Worm (Caenorhabditis elegans): Measurements from ENCODE around the gene F53C3.8.

The F53C3.8 gene

DNA sequence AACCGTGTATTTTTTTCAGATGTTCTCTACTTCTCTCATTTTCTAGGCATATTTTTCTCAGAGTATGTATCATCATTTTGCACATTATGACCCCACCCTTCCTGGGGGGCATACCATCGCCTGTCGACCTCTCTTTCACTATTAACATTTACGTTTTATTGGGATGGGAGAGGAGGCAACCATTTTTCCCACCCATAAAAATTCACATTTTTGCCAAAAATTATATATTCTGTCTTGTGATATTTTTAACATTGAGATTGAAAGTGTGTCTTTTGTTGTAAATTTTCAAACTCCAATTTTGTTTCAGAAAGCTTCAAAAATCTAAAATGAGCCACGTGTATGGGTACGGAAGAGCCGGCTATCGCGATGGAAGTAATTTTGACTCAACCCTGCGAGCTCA lies 3.5 kb downstream of the F53C3.8 start, which contains the start of gene F53C3.7:
Gene F53C3.7 (plus strand): TSS at position 301 of the 400 bp plus-strand sequence.
- TF ChIP-seq sox-2 (GFP tag; IDR thresholded peaks at IDR 0.05) (no peak), nfya-1 (tag; optimal IDR thresholded peaks at IDR 0.05) (no peak)

DNA sequence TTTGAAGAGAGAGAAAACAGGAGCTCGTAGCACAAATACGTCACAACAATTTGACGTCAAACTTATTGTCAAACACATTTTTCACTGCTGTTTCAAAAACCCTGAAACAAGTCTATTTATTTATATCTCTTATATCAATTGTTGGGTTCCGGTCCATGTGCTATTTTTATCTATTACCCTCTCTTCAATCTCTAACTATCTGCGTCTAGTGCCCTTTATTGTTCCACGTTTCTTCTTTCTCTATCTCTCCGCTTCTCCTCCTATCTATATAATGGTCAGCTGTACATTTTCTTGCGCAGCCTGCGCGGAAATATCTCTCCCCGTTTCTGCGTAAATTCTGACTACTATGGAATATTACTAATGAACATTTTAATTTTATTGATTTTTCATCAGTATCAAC lies 5.7 kb downstream of the F53C3.8 start:
- TF ChIP-seq sdc-2 (tag; optimal IDR thresholded peaks at IDR 0.05) (no peak), unc-55 (GFP tag; optimal IDR thresholded peaks at IDR 0.05) (peak; percentile 27), ceh-24 (tag; optimal IDR thresholded peaks at IDR 0.05) (no peak), unc-86 (tag; optimal IDR thresholded peaks at IDR 0.05) (no peak), ceh-31 (tag; optimal IDR thresholded peaks at IDR 0.05) (peak; percentile 59), ttx-3 (tag; optimal IDR thresholded peaks at IDR 0.05) (no peak), C38D4.7 (GFP tag; optimal IDR thresholded peaks at IDR 0.05) (no peak), mec-3 (tag; optimal IDR thresholded peaks at IDR 0.05; ENCODE audit: borderline replicate concordance) (no peak), nhr-232 (tag; optimal IDR thresholded peaks at IDR 0.05) (no peak), pha-2 (tag; optimal IDR thresholded peaks at IDR 0.05) (no peak), che-1 (tag; optimal IDR thresholded peaks at IDR 0.05) (no peak), pag-3 (tag; optimal IDR thresholded peaks at IDR 0.05; ENCODE audit: borderline replicate concordance) (no peak), K02D7.2 (tag; optimal IDR thresholded peaks at IDR 0.05) (no peak), T23F11.4 (GFP tag; optimal IDR thresholded peaks at IDR 0.05) (no peak), F13H6.1 (tag; optimal IDR thresholded peaks at IDR 0.05) (peak; percentile 17), tbx-7 (tag; optimal IDR thresholded peaks at IDR 0.05) (no peak), dmd-4 (tag; optimal IDR thresholded peaks at IDR 0.05; ENCODE audit: borderline replicate concordance) (no peak), unc-3 (GFP tag; conservative IDR thresholded peaks at IDR 0.05) (no peak), unc-3 (tag; optimal IDR thresholded peaks at IDR 0.05) (no peak), ref-2 (tag; optimal IDR thresholded peaks at IDR 0.05) (peak; percentile 20), lin-11 (tag; optimal IDR thresholded peaks at IDR 0.05) (no peak), ceh-2 (tag; optimal IDR thresholded peaks at IDR 0.05) (no peak), nfya-1 (tag; optimal IDR thresholded peaks at IDR 0.05) (peak; percentile 66), pax-1 (tag; optimal IDR thresholded peaks at IDR 0.05) (peak; percentile 19), ceh-18 (tag; optimal IDR thresholded peaks at IDR 0.05) (no peak), sox-4 (tag; optimal IDR thresholded peaks at IDR 0.05) (no peak), ceh-19 (GFP tag; optimal IDR thresholded peaks at IDR 0.05) (no peak), ztf-16 (tag; optimal IDR thresholded peaks at IDR 0.05) (no peak), pha-4 (tag; optimal IDR thresholded peaks at IDR 0.05) (no peak), ceh-14 (tag; optimal IDR thresholded peaks at IDR 0.05) (no peak), fkh-10 (GFP tag; optimal IDR thresholded peaks at IDR 0.05) (no peak), ceh-9 (tag; optimal IDR thresholded peaks at IDR 0.05) (no peak), Y22D7AL.16 (tag; optimal IDR thresholded peaks at IDR 0.05) (no peak), madf-2 (tag; optimal IDR thresholded peaks at IDR 0.05) (no peak), ceh-48 (tag; optimal IDR thresholded peaks at IDR 0.05) (peak; percentile 10), pros-1 (tag; optimal IDR thresholded peaks at IDR 0.05) (no peak), ama-1 (optimal IDR thresholded peaks at IDR 0.05) (no peak), hlh-15 (tag; optimal IDR thresholded peaks at IDR 0.05) (no peak), nhr-11 (tag; optimal IDR thresholded peaks at IDR 0.05) (no peak), K09A11.1 (tag; optimal IDR thresholded peaks at IDR 0.05; ENCODE audit: insufficient read depth) (no peak), ceh-22 (tag; optimal IDR thresholded peaks at IDR 0.05) (no peak), hlh-13 (GFP tag; optimal IDR thresholded peaks at IDR 0.05) (no peak), hlh-8 (tag; optimal IDR thresholded peaks at IDR 0.05) (peak; percentile 20), elt-2 (tag; optimal IDR thresholded peaks at IDR 0.05) (peak; percentile 29), ahr-1 (tag; optimal IDR thresholded peaks at IDR 0.05) (no peak), zip-5 (tag; optimal IDR thresholded peaks at IDR 0.05) (no peak), elt-4 (tag; optimal IDR thresholded peaks at IDR 0.05) (no peak), ceh-30 (tag; optimal IDR thresholded peaks at IDR 0.05) (no peak), C08G9.2 (tag; optimal IDR thresholded peaks at IDR 0.05) (no peak), eyg-1 (tag; optimal IDR thresholded peaks at IDR 0.05) (no peak), dve-1 (tag; optimal IDR thresholded peaks at IDR 0.05) (no peak)

Measured in whole organism, late embryonic.